Fruit fly (Drosophila melanogaster) whole organism, prepupa: ENCODE results near the gene Polr1D.

Source experiments
- Blimp-1 ChIP-seq: fragments of 200-800 bp; sonication (Bioruptor generic); optimal IDR thresholded peaks from 3 replicates; lab custom pipeline; 2017; ENCODE audit warnings: missing biosample characterization, missing genetic modification characterization, mild to moderate bottlenecking, moderate library complexity, missing genetic modification reagents
- CG10631 ChIP-seq: fragments of 200-800 bp; sonication (Bioruptor generic); optimal IDR thresholded peaks from 2 replicates; lab custom pipeline; 2016; ENCODE audit warnings: missing biosample characterization, missing genetic modification characterization
- CG11294 ChIP-seq: fragments of 200-800 bp; sonication (Bioruptor generic); IDR thresholded peaks from 2 replicates; pipeline ENCODE4 v1.3.6; 2022; ENCODE audit warnings: missing biosample characterization, missing genetic modification characterization
- CG16779 ChIP-seq: fragments of 200-800 bp; sonication (Bioruptor generic); optimal IDR thresholded peaks from 3 replicates; lab custom pipeline; 2017; ENCODE audit warnings: missing biosample characterization, mild to moderate bottlenecking, missing genetic modification characterization
- CG3032 ChIP-seq: fragments of 200-800 bp; optimal IDR thresholded peaks from 2 replicates; lab custom pipeline; 2019; ENCODE audit warnings: missing biosample characterization, mild to moderate bottlenecking, missing genetic modification characterization, moderate library complexity
- CG31627 ChIP-seq: fragments of 200-800 bp; sonication (Bioruptor generic); optimal IDR thresholded peaks from 3 replicates; lab custom pipeline; 2016; ENCODE audit warnings: missing biosample characterization, missing genetic modification characterization
- CG32006 ChIP-seq: fragments of 200-800 bp; sonication (Bioruptor generic); optimal IDR thresholded peaks from 3 replicates; lab custom pipeline; 2017; ENCODE audit warnings: missing biosample characterization, mild to moderate bottlenecking, missing genetic modification characterization
- CG34406 ChIP-seq: fragments of 200-800 bp; sonication (Bioruptor generic); optimal IDR thresholded peaks from 3 replicates; lab custom pipeline; 2016; ENCODE audit warnings: missing biosample characterization, missing genetic modification characterization
- CG4318 ChIP-seq: fragments of 200-800 bp; sonication (Bioruptor generic); optimal IDR thresholded peaks from 3 replicates; lab custom pipeline; 2017; ENCODE audit warnings: missing biosample characterization, mild to moderate bottlenecking, missing genetic modification characterization
- CG6163 ChIP-seq: fragments of 200-800 bp; sonication (Bioruptor generic); IDR thresholded peaks from 3 replicates; pipeline ENCODE4 v1.3.6; 2022; ENCODE audit warnings: missing biosample characterization, missing genetic modification characterization
- CG6276 ChIP-seq: fragments of 200-800 bp; sonication (Bioruptor generic); optimal IDR thresholded peaks from 2 replicates; lab custom pipeline; 2017; ENCODE audit warnings: missing biosample characterization, mild to moderate bottlenecking, missing genetic modification characterization
- CG6792 ChIP-seq: fragments of 200-800 bp; sonication (Bioruptor generic); optimal IDR thresholded peaks from 3 replicates; lab custom pipeline; 2016; ENCODE audit warnings: missing biosample characterization, missing genetic modification characterization
- CG7368 ChIP-seq: fragments of 200-800 bp; sonication (Bioruptor generic); optimal IDR thresholded peaks from 3 replicates; lab custom pipeline; 2016; ENCODE audit warnings: missing biosample characterization, missing genetic modification characterization
- CG8119 ChIP-seq: fragments of 200-800 bp; sonication (Bioruptor generic); IDR thresholded peaks from 3 replicates; pipeline ENCODE4 v1.3.6; 2022; ENCODE audit warnings: missing biosample characterization, missing genetic modification characterization
- CG8319 ChIP-seq: fragments of 200-800 bp; sonication (Bioruptor generic); optimal IDR thresholded peaks from 3 replicates; lab custom pipeline; 2016; ENCODE audit warnings: missing biosample characterization, missing genetic modification characterization
- CG9139 ChIP-seq: fragments of 200-800 bp; sonication (Bioruptor generic); optimal IDR thresholded peaks from 3 replicates; lab custom pipeline; 2017; ENCODE audit warnings: missing biosample characterization, mild to moderate bottlenecking, missing genetic modification characterization
- Eip78C ChIP-seq: fragments of 200-800 bp; sonication (Bioruptor generic); peaks from one replicate; lab custom pipeline; 2016; ENCODE audit warnings: missing biosample characterization, missing genetic modification characterization
- Eip93F ChIP-seq: fragments of 200-800 bp; sonication (Bioruptor generic); optimal IDR thresholded peaks from 2 replicates; lab custom pipeline; 2016; ENCODE audit warnings: missing biosample characterization, mild to moderate bottlenecking, missing genetic modification characterization
- Ets21C ChIP-seq: fragments of 200-800 bp; sonication (Bioruptor generic); optimal IDR thresholded peaks from 3 replicates; lab custom pipeline; 2016; ENCODE audit warnings: missing biosample characterization, missing genetic modification characterization
- Ets96B ChIP-seq: fragments of 200-800 bp; optimal IDR thresholded peaks from 2 replicates; lab custom pipeline; 2019; ENCODE audit warnings: missing biosample characterization, mild to moderate bottlenecking, missing genetic modification characterization, moderate library complexity
- Gug ChIP-seq: fragments of 200-800 bp; sonication (Bioruptor generic); IDR thresholded peaks from 2 replicates; pipeline ENCODE4 v1.3.6; 2022; ENCODE audit warnings: missing biosample characterization, missing genetic modification characterization
- Hr39 ChIP-seq: fragments of 200-800 bp; sonication (Bioruptor generic); optimal IDR thresholded peaks from 2 replicates; lab custom pipeline; 2016; ENCODE audit warnings: missing biosample characterization, missing genetic modification characterization
- Hr4 ChIP-seq: fragments of 200-800 bp; sonication (Bioruptor generic); optimal IDR thresholded peaks from 3 replicates; lab custom pipeline; 2016; ENCODE audit warnings: missing biosample characterization, missing genetic modification characterization
- Lpt ChIP-seq: fragments of 200-800 bp; sonication (Bioruptor generic); optimal IDR thresholded peaks from 3 replicates; lab custom pipeline; 2016; ENCODE audit warnings: missing biosample characterization, missing genetic modification characterization
- Met ChIP-seq: fragments of 200-800 bp; sonication (Bioruptor generic); optimal IDR thresholded peaks from 3 replicates; lab custom pipeline; 2016; ENCODE audit warnings: missing biosample characterization, missing genetic modification characterization
- Sox14 ChIP-seq: fragments of 200-800 bp; sonication (Bioruptor generic); optimal IDR thresholded peaks from 3 replicates; lab custom pipeline; 2016; ENCODE audit warnings: missing biosample characterization, missing genetic modification characterization
- achi ChIP-seq: fragments of 200-800 bp; sonication (Bioruptor generic); optimal IDR thresholded peaks from 3 replicates; lab custom pipeline; 2016; ENCODE audit warnings: missing biosample characterization, missing genetic modification characterization
- acj6 ChIP-seq: fragments of 200-800 bp; sonication (Bioruptor generic); optimal IDR thresholded peaks from 3 replicates; lab custom pipeline; 2016; ENCODE audit warnings: missing biosample characterization, missing genetic modification characterization
- dsx ChIP-seq: fragments of 200-800 bp; optimal IDR thresholded peaks from 3 replicates; lab custom pipeline; 2019; ENCODE audit warnings: missing biosample characterization, mild to moderate bottlenecking, missing genetic modification characterization, moderate library complexity; ENCODE audit not compliant: poor library complexity, severe bottlenecking
- eg ChIP-seq: fragments of 200-800 bp; sonication (Bioruptor generic); IDR thresholded peaks from 3 replicates; pipeline ENCODE4 v1.3.6; 2022; ENCODE audit warnings: missing biosample characterization, missing genetic modification characterization
- esn ChIP-seq: fragments of 200-800 bp; sonication (Bioruptor generic); optimal IDR thresholded peaks from 2 replicates; lab custom pipeline; 2016; ENCODE audit warnings: missing biosample characterization, mild to moderate bottlenecking, missing genetic modification characterization, moderate library complexity
- fd59A ChIP-seq: fragments of 200-800 bp; sonication (Bioruptor generic); optimal IDR thresholded peaks from 2 replicates; lab custom pipeline; 2017; ENCODE audit warnings: missing biosample characterization, mild to moderate bottlenecking, missing genetic modification characterization, missing genetic modification reagents
- fd85E ChIP-seq: fragments of 200-800 bp; sonication (Bioruptor generic); optimal IDR thresholded peaks from 3 replicates; lab custom pipeline; 2016; ENCODE audit warnings: missing biosample characterization, missing genetic modification characterization
- fkh ChIP-seq: fragments of 200-800 bp; sonication (Bioruptor generic); optimal IDR thresholded peaks from 3 replicates; lab custom pipeline; 2017; ENCODE audit warnings: missing biosample characterization, mild to moderate bottlenecking, missing genetic modification characterization, moderate library complexity
- lz ChIP-seq: fragments of 200-800 bp; sonication (Bioruptor generic); optimal IDR thresholded peaks from 3 replicates; lab custom pipeline; 2016; ENCODE audit warnings: missing biosample characterization, missing genetic modification characterization
- ss ChIP-seq, 2 experiments: fragments of 200-800 bp; sonication (Bioruptor generic); optimal IDR thresholded peaks; 2 replicates in 1 of 2; 3 replicates in 1 of 2; lab custom pipeline; 2017 to 2018; ENCODE audit warnings: mild to moderate bottlenecking in 2 of 2, missing biosample characterization in 2 of 2, missing genetic modification characterization in 2 of 2, moderate library complexity in 1 of 2
- svp ChIP-seq: fragments of 200-800 bp; sonication (Bioruptor generic); peaks from one replicate; lab custom pipeline; 2016; ENCODE audit warnings: missing biosample characterization, missing genetic modification characterization
- topi ChIP-seq: fragments of 200-800 bp; sonication (Bioruptor generic); optimal IDR thresholded peaks from 3 replicates; lab custom pipeline; 2016; ENCODE audit warnings: missing biosample characterization, missing genetic modification characterization

The Polr1D gene

dm6 chr2L:19126888-19127287 is 8.1 kb downstream of the Polr1D start (continued):
- TF ChIP-seq fd85E, result no peak
- TF ChIP-seq Eip93F (GFP tag; lab: Kevin White, UChicago), result peak; percentile 1
- no peak for TF ChIP-seq Gug
- no peak for TF ChIP-seq CG10631
- no peak for TF ChIP-seq Met
- no peak for TF ChIP-seq Blimp-1 (GFP tag; lab: Kevin White, UChicago)
- no peak; the same call in 1 of the 2 replicates for TF ChIP-seq CG11294 (GFP tag; lab: Robert Waterston, UW)
- TF ChIP-seq Lpt (GFP tag; lab: Kevin White, UChicago), result no peak
- no peak for TF ChIP-seq CG16779 (tag; lab: Kevin White, UChicago)
- peak; percentile 83 for TF ChIP-seq fkh (GFP tag; lab: Kevin White, UChicago)
- no peak for TF ChIP-seq ss (GFP tag; optimal IDR thresholded peaks at IDR 0.05; lab: Kevin White, UChicago)

dm6 chr2L:19123472-19124070 is 11.5 kb downstream of the Polr1D start, which contains the start of gene Phb1:
TSS of gene Phb1 (minus strand) at chr2L:19123869.
- TF ChIP-seq Ets21C (GFP tag; lab: Kevin White, UChicago) (no peak), CG10631 (no peak), CG8319 (GFP tag; lab: Kevin White, UChicago) (no peak), Hr39 (no peak), Ets96B (tag; lab: Kevin White, UChicago) (no peak), svp (no peak), dsx (GFP tag; lab: Kevin White, UChicago) (no peak), achi (GFP tag; lab: Kevin White, UChicago) (no peak), lz (GFP tag; lab: Kevin White, UChicago) (no peak), CG7368 (no peak), CG4318 (GFP tag; lab: Kevin White, UChicago) (no peak), fd59A (GFP tag; lab: Kevin White, UChicago) (no peak), CG3032 (tag; lab: Kevin White, UChicago) (no peak), CG6163 (GFP tag; lab: Robert Waterston, UW) (no peak), Sox14 (GFP tag; lab: Kevin White, UChicago) (no peak), CG6276 (GFP tag; lab: Kevin White, UChicago) (no peak), CG11294 (GFP tag; lab: Robert Waterston, UW) (no peak), Hr4 (GFP tag; lab: Kevin White, UChicago) (no peak), ss (GFP tag; optimal IDR thresholded peaks at IDR 0.05; lab: Kevin White, UChicago) (no peak), CG9139 (GFP tag; lab: Kevin White, UChicago) (no peak)

dm6 chr2L:19120984-19121383 is 14.0 kb downstream of the Polr1D start:
- no peak for TF ChIP-seq topi (GFP tag; lab: Kevin White, UChicago)
- peak; percentile 23 for TF ChIP-seq CG34406
- TF ChIP-seq CG16779 (tag; lab: Kevin White, UChicago), result peak; percentile 11
- peak; percentile 3 for TF ChIP-seq esn (GFP tag; lab: Kevin White, UChicago)
- peak; percentile 15 for TF ChIP-seq fd59A (GFP tag; lab: Kevin White, UChicago)
- TF ChIP-seq CG31627 (GFP tag; lab: Kevin White, UChicago), result peak; percentile 1
- peak; percentile 24 for TF ChIP-seq lz (GFP tag; lab: Kevin White, UChicago)
- TF ChIP-seq CG6792 (GFP tag; lab: Kevin White, UChicago), result no peak
- peak; percentile 1 for TF ChIP-seq Hr39
- TF ChIP-seq CG8119 (GFP tag; lab: Robert Waterston, UW), result peak; percentile 57; the same call in 2 of the 3 replicates
- peak; percentile 59 for TF ChIP-seq CG32006
- peak; percentile 86 for TF ChIP-seq Eip78C (GFP tag; lab: Kevin White, UChicago)
- peak; percentile 56 for TF ChIP-seq CG10631
- TF ChIP-seq eg (GFP tag; lab: Robert Waterston, UW), result peak; percentile 42
- TF ChIP-seq acj6 (GFP tag; lab: Kevin White, UChicago), result peak; percentile 12
- TF ChIP-seq CG6163 (GFP tag; lab: Robert Waterston, UW), result no peak
